Worm (Caenorhabditis elegans) whole organism, midembryonic: Measurements from ENCODE around the gene M176.4.

Source experiments
- flt-1 ChIP-seq: fragments of 200-800 bp; sonication (Bioruptor generic); IDR thresholded peaks from 2 replicates; pipeline ENCODE4 v1.3.6; 2022; ENCODE audit warnings: missing genetic modification characterization, missing compliant biosample characterization
- klf-2 ChIP-seq: fragments of 200-800 bp; sonication (Bioruptor generic); conservative IDR thresholded peaks from 2 replicates; pipeline ENCODE4 v1.3.6; 2022; ENCODE audit warnings: missing genetic modification reagents, missing genetic modification characterization, missing compliant biosample characterization
- ref-1 ChIP-seq: fragments of 200-800 bp; sonication (Bioruptor generic); conservative IDR thresholded peaks from 2 replicates; pipeline ENCODE4 v1.3.6; 2022; ENCODE audit warnings: missing genetic modification reagents, missing genetic modification characterization, missing compliant biosample characterization
- tab-1 ChIP-seq: fragments of 200-800 bp; sonication (Bioruptor generic); IDR thresholded peaks from 2 replicates; pipeline ENCODE4 v1.3.6; 2022; ENCODE audit warnings: missing genetic modification characterization, missing compliant biosample characterization
- ztf-23 ChIP-seq: fragments of 200-800 bp; sonication (Bioruptor generic); IDR thresholded peaks from 2 replicates; pipeline ENCODE4 v1.3.6; 2022; ENCODE audit warnings: missing genetic modification reagents, missing genetic modification characterization, missing compliant biosample characterization

DNA sequence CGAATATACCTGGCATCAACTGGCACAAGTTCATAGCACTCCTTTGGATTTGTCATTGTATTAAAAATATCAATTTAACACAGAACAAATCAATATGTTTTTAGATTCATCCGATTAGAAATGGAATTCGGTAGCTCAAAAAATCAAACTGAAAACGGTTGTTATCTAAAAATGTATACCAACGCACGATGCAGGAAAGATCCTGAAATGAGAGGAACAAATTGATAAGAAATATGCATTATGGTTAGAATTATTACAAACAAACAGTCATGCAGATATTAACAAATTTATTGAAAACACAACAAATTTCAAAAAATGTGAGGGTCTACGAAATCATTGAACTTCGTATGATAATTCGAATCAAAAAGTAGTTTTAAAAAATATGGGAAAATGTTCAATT is 51.9 kb downstream of the M176.4 start, which contains the start of gene T19H5.6:
- TF ChIP-seq tab-1 (GFP tag; lab: Robert Waterston, UW): no peak
- TF ChIP-seq flt-1 (GFP tag; lab: Robert Waterston, UW): no peak
- TF ChIP-seq klf-2 (GFP tag; lab: Robert Waterston, UW): no peak
- no peak for TF ChIP-seq ref-1 (GFP tag; lab: Robert Waterston, UW)
- no peak for TF ChIP-seq ztf-23 (GFP tag; lab: Robert Waterston, UW)
